Fruit fly (Drosophila melanogaster): ENCODE measurements around the gene CG17129.
A peak's percentile ranks its signal among the peaks of the same experiment; 100 is the strongest.

Gene CG17129

dm6 chr3L:725527-726191 lies 45.5 kb upstream of the CG17129 start (continued):
- TF ChIP-seq maf-S (GFP tag; optimal IDR thresholded peaks at IDR 0.05) (peak; percentile 66), Nf-YC (tag; optimal IDR thresholded peaks at IDR 0.05) (no peak), br (optimal IDR thresholded peaks at IDR 0.05) (no peak), so (GFP tag; IDR thresholded peaks at IDR 0.05) (0 out of 3 replicates have a peak, but pooled peaks have one; percentile 38), gem (tag; optimal IDR thresholded peaks at IDR 0.05) (peak; percentile 91), lilli (GFP tag; optimal IDR thresholded peaks at IDR 0.05) (peak; percentile 71), psq (GFP tag; optimal IDR thresholded peaks at IDR 0.05) (peak; percentile 3), wdn (GFP tag; IDR thresholded peaks at IDR 0.05) (no peak), Eip74EF (GFP tag; optimal IDR thresholded peaks at IDR 0.05) (peak in 1 of 2 experiments; percentile 30), kah (GFP tag; optimal IDR thresholded peaks at IDR 0.05) (peak; percentile 20), CG2889 (GFP tag; IDR thresholded peaks at IDR 0.05) (0 out of 3 replicates have a peak, but pooled peaks have one; percentile 39), Adf1 (GFP tag; IDR thresholded peaks at IDR 0.05) (no peak), corto (GFP tag; optimal IDR thresholded peaks at IDR 0.05) (peak; percentile 63), CG15011 (GFP tag; optimal IDR thresholded peaks at IDR 0.05) (no peak), CG2678 (tag; optimal IDR thresholded peaks at IDR 0.05) (peak; percentile 48), CG11398 (GFP tag; optimal IDR thresholded peaks at IDR 0.05) (peak; percentile 77), CG7928 (GFP tag; optimal IDR thresholded peaks at IDR 0.05) (no peak), nau (GFP tag; optimal IDR thresholded peaks at IDR 0.05) (no peak), Meics (GFP tag; optimal IDR thresholded peaks at IDR 0.05) (no peak), CG18262 (tag; optimal IDR thresholded peaks at IDR 0.05) (peak; percentile 94), pnt (GFP tag; optimal IDR thresholded peaks at IDR 0.05) (peak; percentile 89), slp2 (GFP tag; optimal IDR thresholded peaks at IDR 0.05) (peak; percentile 81), CG18011 (GFP tag; optimal IDR thresholded peaks at IDR 0.05) (no peak), CG10274 (GFP tag; optimal IDR thresholded peaks at IDR 0.05) (no peak), CG13624 (GFP tag; optimal IDR thresholded peaks at IDR 0.05) (no peak), Dip2 (GFP tag; IDR thresholded peaks at IDR 0.05) (no peak), ci (GFP tag; IDR thresholded peaks at IDR 0.05) (peak; percentile 89), CG16863 (GFP tag; optimal IDR thresholded peaks at IDR 0.05) (peak; percentile 84), CG8089 (GFP tag; optimal IDR thresholded peaks at IDR 0.05) (peak; percentile 87), jumu (GFP tag; optimal IDR thresholded peaks at IDR 0.05) (peak; percentile 87), trh (GFP tag; optimal IDR thresholded peaks at IDR 0.05) (peak; percentile 8), Ets65A (GFP tag) (peak; percentile 98), pan (optimal IDR thresholded peaks at IDR 0.05) (no peak), pan (GFP tag; optimal IDR thresholded peaks at IDR 0.05 in 1 of 2, IDR thresholded peaks at IDR 0.05 in 1 of 2) (peak in 1 of 2 experiments; percentile 41), BEAF-32 (GFP tag; optimal IDR thresholded peaks at IDR 0.05) (no peak), ase (GFP tag; IDR thresholded peaks at IDR 0.05) (peak; percentile 21; the same call in 1 of the 3 replicates), CG43689 (GFP tag; IDR thresholded peaks at IDR 0.05) (no peak), nerfin-1 (tag; optimal IDR thresholded peaks at IDR 0.05) (peak; percentile 61), Ravus (GFP tag; IDR thresholded peaks at IDR 0.05) (no peak), CG34224 (GFP tag; IDR thresholded peaks at IDR 0.05; ENCODE audit: partially characterized antibody) (no peak), Neu2 (GFP tag; optimal IDR thresholded peaks at IDR 0.05; ENCODE audit: borderline replicate concordance) (peak; percentile 59), zfh2 (GFP tag; optimal IDR thresholded peaks at IDR 0.05) (no peak), Fer3 (tag; optimal IDR thresholded peaks at IDR 0.05) (no peak), CG14710 (tag; optimal IDR thresholded peaks at IDR 0.05) (peak; percentile 93), Nf-YB (GFP tag; optimal IDR thresholded peaks at IDR 0.05) (peak; percentile 65), Optix (GFP tag; IDR thresholded peaks at IDR 0.05) (peak; percentile 83), Hr78 (GFP tag; optimal IDR thresholded peaks at IDR 0.05) (no peak), prd (optimal IDR thresholded peaks at IDR 0.05) (no peak), prd (GFP tag; IDR thresholded peaks at IDR 0.05) (peak; percentile 94), lola (GFP tag; optimal IDR thresholded peaks at IDR 0.05) (peak in 1 of 3 experiments; percentile 96)
